Worm (Caenorhabditis elegans) whole organism, L1 larva: ENCODE results near the gene T08D10.5.

ENCODE experiments used
- ama-1 ChIP-seq: fragments of 150-350 bp; optimal IDR thresholded peaks from 2 replicates; lab custom pipeline; 2014
- ceh-88 ChIP-seq: fragments of 200-800 bp; sonication (Bioruptor generic); IDR thresholded peaks from 2 replicates; pipeline ENCODE4 v1.3.6; 2022; ENCODE audit warnings: missing genetic modification characterization, missing compliant biosample characterization
- fos-1 ChIP-seq: fragments of 150-350 bp; optimal IDR thresholded peaks from 2 replicates; lab custom pipeline; 2014; ENCODE audit warnings: missing biosample characterization, missing genetic modification characterization
- lin-15B ChIP-seq: fragments of 150-350 bp; sonication (generic microtip); optimal IDR thresholded peaks from 3 replicates; lab custom pipeline; 2014; ENCODE audit warnings: missing biosample characterization, missing genetic modification characterization
- mep-1 ChIP-seq: fragments of 150-350 bp; optimal IDR thresholded peaks from 2 replicates; lab custom pipeline; 2014; ENCODE audit warnings: missing biosample characterization, missing genetic modification characterization
- nhr-85 ChIP-seq: sonication (generic microtip); peaks from one replicate; lab custom pipeline; 2016; ENCODE audit warnings: missing genetic modification characterization, inconsistent platforms, missing compliant biosample characterization
- pax-3 ChIP-seq: fragments of 200-800 bp; sonication (Bioruptor generic); optimal IDR thresholded peaks from 2 replicates; lab custom pipeline; 2018; ENCODE audit warnings: mild to moderate bottlenecking, missing genetic modification characterization, moderate library complexity, missing compliant biosample characterization
- unc-130 ChIP-seq: fragments of 150-350 bp; optimal IDR thresholded peaks from 2 replicates; lab custom pipeline; 2017; ENCODE audit warnings: missing biosample characterization, missing genetic modification characterization, inconsistent platforms
- vab-15 ChIP-seq: sonication (generic microtip); optimal IDR thresholded peaks from 2 replicates; lab custom pipeline; 2017; ENCODE audit warnings: missing genotype, mild to moderate bottlenecking, missing genetic modification characterization, missing compliant biosample characterization
- zag-1 ChIP-seq: fragments of 150-350 bp; optimal IDR thresholded peaks from 2 replicates; lab custom pipeline; 2014; ENCODE audit warnings: missing biosample characterization, missing genetic modification characterization

DNA sequence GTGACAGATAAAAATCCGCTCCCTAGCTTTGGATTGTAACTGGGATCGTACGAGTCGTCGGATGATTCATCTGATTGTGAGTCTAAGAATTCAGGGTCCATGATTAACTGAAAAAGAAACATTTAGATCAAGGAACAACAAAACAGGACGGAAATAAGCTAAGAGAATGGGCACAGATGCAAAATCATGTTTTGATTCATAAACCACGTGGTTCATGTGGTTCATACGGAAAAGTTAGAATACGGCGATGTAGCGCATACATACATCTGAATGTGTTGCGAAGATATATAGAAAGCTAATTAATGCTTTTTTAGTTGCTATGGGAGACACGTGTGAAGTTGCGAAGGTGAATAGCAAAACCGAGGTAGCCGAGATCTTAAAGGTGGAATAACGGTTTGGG is 15.4 kb upstream of the T08D10.5 start, which contains the start of gene F55G7.3:
- TF ChIP-seq fos-1 (tag; lab: Kevin White, UChicago) = no peak
- no peak for TF ChIP-seq vab-15 (tag; lab: Kevin White, UChicago)
- TF ChIP-seq ceh-88 (GFP tag; lab: Robert Waterston, UW) = no peak
- TF ChIP-seq zag-1 (tag; lab: Kevin White, UChicago) = no peak
- TF ChIP-seq mep-1 (tag; lab: Kevin White, UChicago) = no peak
- TF ChIP-seq ama-1 (lab: Kevin White, UChicago) = no peak
- no peak for TF ChIP-seq pax-3
- TF ChIP-seq lin-15B = no peak
- no peak for TF ChIP-seq nhr-85
- no peak for TF ChIP-seq unc-130
